Comparison of ENCODE assay signal across 8 worm cellular contexts in the genomic region with DNA sequence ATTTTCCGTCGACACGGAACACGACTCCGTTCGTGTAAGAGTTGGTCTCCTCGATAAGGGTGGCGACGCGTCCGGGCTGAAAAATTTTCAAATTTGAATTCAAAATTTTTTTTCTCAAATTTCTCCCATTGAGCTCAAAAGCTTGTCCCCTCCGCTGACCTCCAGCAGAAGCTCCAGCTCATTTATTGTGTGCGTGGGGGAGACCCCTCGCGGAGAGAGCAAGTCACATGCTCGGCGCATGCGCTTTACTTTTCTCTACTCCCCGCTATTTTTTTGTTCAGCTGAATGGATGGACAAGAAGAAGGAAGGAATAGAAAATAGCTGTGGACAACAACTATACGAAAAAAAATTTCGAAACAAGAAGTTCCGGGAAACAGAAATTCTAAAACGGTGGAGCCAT.
TF ChIP-seq lines count a peak whose summit lies in the region.

No protein-coding gene starts in this region.

TF ChIP-seq in whole organism, L1 larva, 84 proteins besides CTCF, POLR2A, EP300 and RAD21 (continues in another document):
- TF ChIP-seq efl-1 (optimal IDR thresholded peaks at IDR 0.05; lab: Kevin White, UChicago) (peak; percentile 35 to 44), efl-1 (GFP tag; optimal IDR thresholded peaks at IDR 0.05 in 1 of 2; lab: Kevin White, UChicago) (peak in 1 of 2 experiments; percentile 50), tbx-2 (tag; optimal IDR thresholded peaks at IDR 0.05; lab: Kevin White, UChicago) (peak; percentile 76), skn-1 (tag; optimal IDR thresholded peaks at IDR 0.05; lab: Kevin White, UChicago) (peak; percentile 53), vab-15 (tag; optimal IDR thresholded peaks at IDR 0.05; lab: Kevin White, UChicago) (no peak), fkh-10 (GFP tag; optimal IDR thresholded peaks at IDR 0.05; lab: Kevin White, UChicago) (peak; percentile 76), egl-13 (tag; optimal IDR thresholded peaks at IDR 0.05; lab: Kevin White, UChicago) (peak; percentile 70), ceh-82 (tag; optimal IDR thresholded peaks at IDR 0.05; lab: Kevin White, UChicago) (peak; percentile 40 to 85 (median 61)), nhr-76 (tag; optimal IDR thresholded peaks at IDR 0.05; lab: Kevin White, UChicago) (no peak), mef-2 (tag; optimal IDR thresholded peaks at IDR 0.05; lab: Kevin White, UChicago) (peak; percentile 19)

TF ChIP-seq in whole organism, L2 larva, 48 proteins besides CTCF, POLR2A, EP300 and RAD21 (continues in another document):
- TF ChIP-seq fos-1 (tag; optimal IDR thresholded peaks at IDR 0.05; lab: Kevin White, UChicago) (peak; percentile 9), lsy-2 (tag; optimal IDR thresholded peaks at IDR 0.05; lab: Kevin White, UChicago) (peak in 1 of 2 experiments; percentile 68), lin-13 (GFP tag; optimal IDR thresholded peaks at IDR 0.05; lab: Kevin White, UChicago) (peak; percentile 50), R02D3.7 (tag; optimal IDR thresholded peaks at IDR 0.05; lab: Kevin White, UChicago) (no peak), egl-27 (tag; optimal IDR thresholded peaks at IDR 0.05; lab: Kevin White, UChicago) (peak; percentile 11), zag-1 (tag; optimal IDR thresholded peaks at IDR 0.05; lab: Kevin White, UChicago) (peak; percentile 83), mdl-1 (tag; optimal IDR thresholded peaks at IDR 0.05; lab: Kevin White, UChicago) (peak; percentile 58 to 86), skn-1 (tag; optimal IDR thresholded peaks at IDR 0.05; lab: Kevin White, UChicago) (no peak), ceh-82 (tag; optimal IDR thresholded peaks at IDR 0.05; lab: Kevin White, UChicago) (no peak), nhr-237 (tag; optimal IDR thresholded peaks at IDR 0.05; lab: Kevin White, UChicago) (no peak), ceh-16 (tag; optimal IDR thresholded peaks at IDR 0.05; lab: Kevin White, UChicago) (no peak)

TF ChIP-seq in whole organism, L3 larva, 47 proteins besides CTCF, POLR2A, EP300 and RAD21 (continues in another document):
- TF ChIP-seq tbx-2 (tag; optimal IDR thresholded peaks at IDR 0.05; lab: Kevin White, UChicago) (peak; percentile 7), nhr-43 (tag; optimal IDR thresholded peaks at IDR 0.05; lab: Kevin White, UChicago; ENCODE audit: poor library complexity, severe bottlenecking) (no peak), ceh-16 (tag; optimal IDR thresholded peaks at IDR 0.05; lab: Kevin White, UChicago) (no peak), zag-1 (tag; optimal IDR thresholded peaks at IDR 0.05; lab: Kevin White, UChicago) (no peak), ceh-82 (tag; optimal IDR thresholded peaks at IDR 0.05; lab: Kevin White, UChicago) (no peak), aly-2 (tag; optimal IDR thresholded peaks at IDR 0.05; lab: Kevin White, UChicago) (no peak), hmg-11 (tag; optimal IDR thresholded peaks at IDR 0.05; lab: Kevin White, UChicago) (peak; percentile 80), nhr-237 (tag; optimal IDR thresholded peaks at IDR 0.05; lab: Kevin White, UChicago) (no peak), fos-1 (tag; optimal IDR thresholded peaks at IDR 0.05; lab: Kevin White, UChicago) (no peak), elt-1 (tag; optimal IDR thresholded peaks at IDR 0.05; lab: Kevin White, UChicago) (no peak), ztf-4 (tag; optimal IDR thresholded peaks at IDR 0.05; lab: Kevin White, UChicago) (no peak)

TF ChIP-seq in whole organism, L4 larva, 104 proteins besides CTCF, POLR2A, EP300 and RAD21 (continues in another document):
- TF ChIP-seq lin-38 (GFP tag; IDR thresholded peaks at IDR 0.05; lab: Robert Waterston, UW) (peak; percentile 33), mdl-1 (tag; optimal IDR thresholded peaks at IDR 0.05; lab: Kevin White, UChicago) (peak; percentile 71 to 93), hif-1 (tag; optimal IDR thresholded peaks at IDR 0.05; lab: Kevin White, UChicago) (peak in 1 of 2 experiments; percentile 76), set-16 (GFP tag; IDR thresholded peaks at IDR 0.05; lab: Robert Waterston, UW) (peak; percentile 64), nhr-48 (tag; optimal IDR thresholded peaks at IDR 0.05; lab: Kevin White, UChicago) (peak; percentile 8), nhr-11 (tag; optimal IDR thresholded peaks at IDR 0.05; lab: Kevin White, UChicago) (peak; percentile 49), rbr-2 (tag; optimal IDR thresholded peaks at IDR 0.05; lab: Kevin White, UChicago) (peak; percentile 81), hlh-30 (tag; optimal IDR thresholded peaks at IDR 0.05; lab: Kevin White, UChicago; ENCODE audit: insufficient read depth) (peak; percentile 96), F37D6.2 (tag; optimal IDR thresholded peaks at IDR 0.05; lab: Kevin White, UChicago) (peak; percentile 63), nhr-102 (tag; optimal IDR thresholded peaks at IDR 0.05; lab: Kevin White, UChicago) (no peak), F10B5.3 (tag; optimal IDR thresholded peaks at IDR 0.05; lab: Kevin White, UChicago) (no peak)

TF ChIP-seq in whole organism, early embryonic, 17 proteins besides CTCF, POLR2A, EP300 and RAD21:
- TF ChIP-seq scrt-1 (GFP tag; IDR thresholded peaks at IDR 0.05; lab: Robert Waterston, UW) (no peak), flt-1 (GFP tag; IDR thresholded peaks at IDR 0.05; lab: Robert Waterston, UW) (no peak), pes-1 (GFP tag; IDR thresholded peaks at IDR 0.05; lab: Robert Waterston, UW) (0 out of 2 replicates have a peak, but pooled peaks have one; percentile 34)

TF ChIP-seq in whole organism, late embryonic, 69 proteins besides CTCF, POLR2A, EP300 and RAD21 (continues in another document):
- TF ChIP-seq ceh-19 (GFP tag; optimal IDR thresholded peaks at IDR 0.05; lab: Kevin White, UChicago) (no peak), madf-2 (tag; optimal IDR thresholded peaks at IDR 0.05; lab: Kevin White, UChicago) (no peak), pros-1 (tag; optimal IDR thresholded peaks at IDR 0.05; lab: Kevin White, UChicago) (no peak), tbx-2 (tag; optimal IDR thresholded peaks at IDR 0.05; lab: Kevin White, UChicago) (peak; percentile 30), unc-42 (tag; optimal IDR thresholded peaks at IDR 0.05; lab: Kevin White, UChicago) (peak; percentile 0), ceh-18 (tag; optimal IDR thresholded peaks at IDR 0.05; lab: Kevin White, UChicago) (peak; percentile 67), gmeb-2 (tag; optimal IDR thresholded peaks at IDR 0.05; lab: Kevin White, UChicago) (no peak), Y22D7AL.16 (tag; optimal IDR thresholded peaks at IDR 0.05; lab: Kevin White, UChicago) (no peak), ceh-31 (tag; optimal IDR thresholded peaks at IDR 0.05; lab: Kevin White, UChicago) (peak; percentile 62), nfya-1 (tag; optimal IDR thresholded peaks at IDR 0.05; lab: Kevin White, UChicago) (peak; percentile 39), npax-4 (tag; optimal IDR thresholded peaks at IDR 0.05; lab: Kevin White, UChicago) (no peak), T23F11.4 (GFP tag; optimal IDR thresholded peaks at IDR 0.05; lab: Kevin White, UChicago) (no peak), C08G9.2 (tag; optimal IDR thresholded peaks at IDR 0.05; lab: Kevin White, UChicago) (no peak), unc-55 (GFP tag; optimal IDR thresholded peaks at IDR 0.05; lab: Kevin White, UChicago) (no peak), hlh-30 (tag; optimal IDR thresholded peaks at IDR 0.05; lab: Kevin White, UChicago; ENCODE audit: insufficient read depth) (peak; percentile 71)

TF ChIP-seq in whole organism, mixed stage, embryonic, 35 proteins besides CTCF, POLR2A, EP300 and RAD21:
- TF ChIP-seq ces-1 (GFP tag; optimal IDR thresholded peaks at IDR 0.05; lab: Kevin White, UChicago) (peak; percentile 4), nhr-237 (tag; optimal IDR thresholded peaks at IDR 0.05; lab: Kevin White, UChicago) (peak; percentile 20), mep-1 (tag; optimal IDR thresholded peaks at IDR 0.05; lab: Kevin White, UChicago) (peak; percentile 4), pha-4 (tag; optimal IDR thresholded peaks at IDR 0.05; lab: Kevin White, UChicago) (no peak), M03D4.4 (tag; optimal IDR thresholded peaks at IDR 0.05; lab: Kevin White, UChicago) (no peak)

TF ChIP-seq in whole organism, young adult, 124 proteins besides CTCF, POLR2A, EP300 and RAD21 (continues in another document):
- TF ChIP-seq lir-1 (GFP tag; conservative IDR thresholded peaks at IDR 0.05; lab: Robert Waterston, UW): no peak
- TF ChIP-seq ceh-79 (tag; optimal IDR thresholded peaks at IDR 0.05; lab: Kevin White, UChicago): no peak
- TF ChIP-seq cebp-2 (GFP tag; IDR thresholded peaks at IDR 0.05; lab: Robert Waterston, UW): no peak
- peak; percentile 84 for TF ChIP-seq zfh-2 (GFP tag; conservative IDR thresholded peaks at IDR 0.05; lab: Robert Waterston, UW)
- TF ChIP-seq pha-4 (tag; optimal IDR thresholded peaks at IDR 0.05; lab: Kevin White, UChicago): no peak
- TF ChIP-seq attf-5 (GFP tag; optimal IDR thresholded peaks at IDR 0.05; lab: Kevin White, UChicago): no peak
- peak in 1 of 3 experiments; percentile 80 for TF ChIP-seq lin-35 (GFP tag; optimal IDR thresholded peaks at IDR 0.05; lab: Kevin White, UChicago)
- TF ChIP-seq K12H6.12 (tag; optimal IDR thresholded peaks at IDR 0.05; lab: Kevin White, UChicago): peak; percentile 70
- TF ChIP-seq aptf-2 (GFP tag; conservative IDR thresholded peaks at IDR 0.05; lab: Robert Waterston, UW): no peak
- no peak for TF ChIP-seq bed-2 (GFP tag; IDR thresholded peaks at IDR 0.05; lab: Robert Waterston, UW)
- no peak for TF ChIP-seq B0035.1 (tag; optimal IDR thresholded peaks at IDR 0.05; lab: Kevin White, UChicago)
- TF ChIP-seq egrh-3 (GFP tag; IDR thresholded peaks at IDR 0.05; lab: Robert Waterston, UW): peak; percentile 31; the same call in 1 of the 2 replicates
- TF ChIP-seq atf-7 (tag; optimal IDR thresholded peaks at IDR 0.05; lab: Kevin White, UChicago): peak; percentile 45
- no peak for TF ChIP-seq egl-18 (GFP tag; IDR thresholded peaks at IDR 0.05; lab: Robert Waterston, UW)
- TF ChIP-seq T26A5.8 (tag; optimal IDR thresholded peaks at IDR 0.05; lab: Kevin White, UChicago): no peak
- TF ChIP-seq chd-7 (tag; optimal IDR thresholded peaks at IDR 0.05; lab: Kevin White, UChicago): peak; percentile 41
- no peak for TF ChIP-seq nfya-1 (tag; optimal IDR thresholded peaks at IDR 0.05; lab: Kevin White, UChicago; ENCODE audit: borderline replicate concordance, insufficient read depth)
- no peak for TF ChIP-seq him-1 (tag; optimal IDR thresholded peaks at IDR 0.05; lab: Kevin White, UChicago)
- TF ChIP-seq hlh-26 (GFP tag; conservative IDR thresholded peaks at IDR 0.05; lab: Robert Waterston, UW): no peak
- no peak for TF ChIP-seq F37B4.10 (GFP tag; IDR thresholded peaks at IDR 0.05; lab: Robert Waterston, UW)
- no peak for TF ChIP-seq snpc-4 (GFP tag; optimal IDR thresholded peaks at IDR 0.05; lab: Kevin White, UChicago)
- TF ChIP-seq snpc-4 (tag; optimal IDR thresholded peaks at IDR 0.05; lab: Kevin White, UChicago): peak in 1 of 4 experiments; percentile 13
- TF ChIP-seq snpc-1.1 (tag; optimal IDR thresholded peaks at IDR 0.05; lab: Kevin White, UChicago; ENCODE audit: insufficient read depth): no peak
- TF ChIP-seq C06A6.2 (GFP tag; conservative IDR thresholded peaks at IDR 0.05; lab: Robert Waterston, UW): no peak
- peak; percentile 42; the same call in 1 of the 2 replicates for TF ChIP-seq dox-1 (GFP tag; IDR thresholded peaks at IDR 0.05; lab: Robert Waterston, UW)
- peak; percentile 21 for TF ChIP-seq lin-40 (tag; optimal IDR thresholded peaks at IDR 0.05; lab: Kevin White, UChicago)
- no peak for TF ChIP-seq ztf-28 (GFP tag; IDR thresholded peaks at IDR 0.05; lab: Robert Waterston, UW)
